Fruit fly (Drosophila melanogaster) whole organism, embryonic: ENCODE data around the gene CG10694.

Experiments
- ATbp ChIP-seq: fragments of 200-800 bp; sonication (Bioruptor generic); optimal IDR thresholded peaks from 2 replicates; lab custom pipeline; 2017; ENCODE audit warnings: missing biosample characterization, mild to moderate bottlenecking, missing genetic modification characterization, missing genetic modification reagents
- Bdp1 ChIP-seq: fragments of 200-800 bp; sonication (Bioruptor generic); optimal IDR thresholded peaks from 3 replicates; lab custom pipeline; 2016; ENCODE audit warnings: missing biosample characterization, missing genetic modification characterization
- Blimp-1 ChIP-seq: fragments of 200-800 bp; sonication (Bioruptor generic); optimal IDR thresholded peaks from 3 replicates; lab custom pipeline; 2018; ENCODE audit warnings: missing biosample characterization, missing genetic modification characterization, mild to moderate bottlenecking, moderate library complexity, missing genetic modification reagents
- BtbVII ChIP-seq: fragments of 200-800 bp; sonication (Bioruptor generic); optimal IDR thresholded peaks from 3 replicates; lab custom pipeline; 2017; ENCODE audit warnings: missing biosample characterization, mild to moderate bottlenecking, missing genetic modification characterization
- CG10209 ChIP-seq: fragments of 200-800 bp; sonication (Bioruptor generic); optimal IDR thresholded peaks from 3 replicates; lab custom pipeline; 2017; ENCODE audit warnings: missing biosample characterization, mild to moderate bottlenecking, missing genetic modification characterization, missing genetic modification reagents
- CG1024 ChIP-seq: fragments of 200-800 bp; sonication (Bioruptor generic); IDR thresholded peaks from 2 replicates; pipeline ENCODE4 v1.3.6; 2022; ENCODE audit warnings: missing biosample characterization, missing genetic modification characterization
- CG10654 ChIP-seq: fragments of 200-800 bp; sonication (Bioruptor generic); optimal IDR thresholded peaks from 2 replicates; lab custom pipeline; 2016; ENCODE audit warnings: missing biosample characterization, missing genetic modification characterization
- CG12744 ChIP-seq: fragments of 200-800 bp; sonication (Bioruptor generic); optimal IDR thresholded peaks from 2 replicates; lab custom pipeline; 2016; ENCODE audit warnings: missing biosample characterization, missing genetic modification characterization
- CG13123 ChIP-seq: fragments of 200-800 bp; sonication (Bioruptor generic); optimal IDR thresholded peaks from 2 replicates; lab custom pipeline; 2016; ENCODE audit warnings: missing biosample characterization, missing genetic modification characterization
- CG13624 ChIP-seq: fragments of 200-800 bp; sonication (Bioruptor generic); optimal IDR thresholded peaks from 2 replicates; lab custom pipeline; 2016; ENCODE audit warnings: missing biosample characterization, missing genetic modification characterization
- CG14050 ChIP-seq: fragments of 200-800 bp; sonication (Bioruptor generic); IDR thresholded peaks from 3 replicates; pipeline ENCODE4 v1.3.6; 2022; ENCODE audit warnings: missing biosample characterization, missing genetic modification characterization
- CG15601 ChIP-seq: fragments of 200-800 bp; sonication (Bioruptor generic); optimal IDR thresholded peaks from 3 replicates; lab custom pipeline; 2019; ENCODE audit warnings: missing biosample characterization, mild to moderate bottlenecking, missing genetic modification characterization, moderate library complexity
- CG1603 ChIP-seq: fragments of 200-800 bp; sonication (Bioruptor generic); optimal IDR thresholded peaks from 2 replicates; lab custom pipeline; 2019; ENCODE audit warnings: missing biosample characterization, mild to moderate bottlenecking, missing genetic modification characterization, moderate library complexity
- CG17912 ChIP-seq: fragments of 200-800 bp; sonication (Bioruptor generic); optimal IDR thresholded peaks from 2 replicates; lab custom pipeline; 2018; ENCODE audit warnings: missing biosample characterization, mild to moderate bottlenecking, missing genetic modification characterization
- CG2199 ChIP-seq: fragments of 200-800 bp; sonication (Bioruptor generic); IDR thresholded peaks from 3 replicates; pipeline ENCODE4 v1.3.6; 2022; ENCODE audit warnings: missing biosample characterization, missing genetic modification characterization
- CG3065 ChIP-seq: fragments of 200-800 bp; sonication (Bioruptor generic); optimal IDR thresholded peaks from 2 replicates; lab custom pipeline; 2016; ENCODE audit warnings: missing biosample characterization, missing genetic modification characterization
- CG6683 ChIP-seq: fragments of 200-800 bp; sonication (Bioruptor generic); optimal IDR thresholded peaks from 2 replicates; lab custom pipeline; 2017; ENCODE audit warnings: missing biosample characterization, mild to moderate bottlenecking, missing genetic modification characterization, missing genetic modification reagents
- CG8388 ChIP-seq: fragments of 200-800 bp; sonication (Bioruptor generic); optimal IDR thresholded peaks from 2 replicates; lab custom pipeline; 2019; ENCODE audit warnings: missing biosample characterization, mild to moderate bottlenecking, missing genetic modification characterization, moderate library complexity
- CG9797 ChIP-seq: fragments of 200-800 bp; sonication (Bioruptor generic); optimal IDR thresholded peaks from 3 replicates; lab custom pipeline; 2018; ENCODE audit warnings: missing biosample characterization, mild to moderate bottlenecking, missing genetic modification characterization
- Dbx ChIP-seq: fragments of 200-800 bp; sonication (Bioruptor generic); IDR thresholded peaks from 3 replicates; pipeline ENCODE4 v1.3.6; 2022; ENCODE audit warnings: missing biosample characterization, missing genetic modification characterization
- Dek ChIP-seq: fragments of 200-800 bp; sonication (Bioruptor generic); optimal IDR thresholded peaks from 3 replicates; lab custom pipeline; 2019; ENCODE audit warnings: missing biosample characterization, mild to moderate bottlenecking, missing genetic modification characterization, moderate library complexity
- Dip2 ChIP-seq: fragments of 200-800 bp; sonication (Bioruptor generic); IDR thresholded peaks from 2 replicates; pipeline ENCODE4 v1.3.6; 2022; ENCODE audit warnings: missing biosample characterization, missing genetic modification characterization
- Dll ChIP-seq: fragments of 200-800 bp; sonication (Bioruptor generic); IDR thresholded peaks from 4 replicates; pipeline ENCODE4 v1.3.6; 2022; ENCODE audit warnings: missing biosample characterization, missing genetic modification characterization; ENCODE audit not compliant: partially characterized antibody
- Gug ChIP-seq: fragments of 200-800 bp; sonication (Bioruptor generic); IDR thresholded peaks from 4 replicates; pipeline ENCODE4 v1.3.6; 2022; ENCODE audit warnings: missing biosample characterization, missing genetic modification characterization
- Hr39 ChIP-seq: fragments of >200 bp; optimal IDR thresholded peaks from 2 replicates; lab custom pipeline; 2017
- Mrtf ChIP-seq: fragments of 200-800 bp; sonication (Bioruptor generic); IDR thresholded peaks from 3 replicates; pipeline ENCODE4 v1.3.6; 2022; ENCODE audit warnings: missing biosample characterization, missing genetic modification characterization
- PHDP ChIP-seq: fragments of 200-800 bp; sonication (Bioruptor generic); optimal IDR thresholded peaks from 3 replicates; lab custom pipeline; 2018; ENCODE audit warnings: missing biosample characterization, mild to moderate bottlenecking, missing genetic modification characterization, moderate library complexity
- Sin3A ChIP-seq: fragments of >200 bp; optimal IDR thresholded peaks from 2 replicates; lab custom pipeline; 2018
- Xbp1 ChIP-seq: fragments of 200-800 bp; sonication (Bioruptor generic); optimal IDR thresholded peaks from 3 replicates; lab custom pipeline; 2016; ENCODE audit warnings: missing biosample characterization, mild to moderate bottlenecking, missing genetic modification characterization
- cad ChIP-seq: fragments of >200 bp; optimal IDR thresholded peaks from 2 replicates; lab custom pipeline; 2017; ENCODE audit warnings: missing biosample characterization, missing genetic modification characterization
- crc ChIP-seq: fragments of 200-800 bp; sonication (Bioruptor generic); optimal IDR thresholded peaks from 2 replicates; lab custom pipeline; 2016; ENCODE audit warnings: missing biosample characterization, missing genetic modification characterization
- cwo ChIP-seq: fragments of 200-800 bp; sonication (Bioruptor generic); optimal IDR thresholded peaks from 3 replicates; lab custom pipeline; 2017; ENCODE audit warnings: missing biosample characterization, missing genetic modification characterization, mild to moderate bottlenecking, moderate library complexity, missing genetic modification reagents
- dimm ChIP-seq: fragments of 200-800 bp; sonication (Bioruptor generic); IDR thresholded peaks from 2 replicates; pipeline ENCODE4 v1.3.6; 2022; ENCODE audit warnings: missing biosample characterization, missing genetic modification characterization
- disco-r ChIP-seq: fragments of 200-800 bp; sonication (Bioruptor generic); optimal IDR thresholded peaks from 2 replicates; lab custom pipeline; 2016; ENCODE audit warnings: missing biosample characterization, missing genetic modification characterization
- dmrt11E ChIP-seq: fragments of 200-800 bp; sonication (Bioruptor generic); optimal IDR thresholded peaks from 3 replicates; lab custom pipeline; 2018; ENCODE audit warnings: missing biosample characterization, mild to moderate bottlenecking, missing genetic modification characterization, moderate library complexity
- emc ChIP-seq: fragments of 200-800 bp; sonication (Bioruptor generic); optimal IDR thresholded peaks from 2 replicates; lab custom pipeline; 2016; ENCODE audit warnings: missing biosample characterization, missing genetic modification characterization
- gsb ChIP-seq: fragments of 200-800 bp; sonication (Bioruptor generic); IDR thresholded peaks from 2 replicates; pipeline ENCODE4 v1.3.6; 2022; ENCODE audit warnings: missing biosample characterization, missing genetic modification characterization
- ken ChIP-seq: fragments of 200-800 bp; sonication (Bioruptor generic); IDR thresholded peaks from 3 replicates; pipeline ENCODE4 v1.3.6; 2022; ENCODE audit warnings: missing biosample characterization, missing genetic modification characterization
- luna ChIP-seq: fragments of 200-800 bp; sonication (Bioruptor generic); optimal IDR thresholded peaks from 2 replicates; lab custom pipeline; 2016; ENCODE audit warnings: missing biosample characterization, missing genetic modification characterization
- mam ChIP-seq: fragments of 200-800 bp; sonication (Bioruptor generic); optimal IDR thresholded peaks from 3 replicates; lab custom pipeline; 2016; ENCODE audit warnings: missing biosample characterization, missing genetic modification characterization
- mld ChIP-seq: fragments of 200-800 bp; sonication (Bioruptor generic); IDR thresholded peaks from 3 replicates; pipeline ENCODE4 v1.3.6; 2022; ENCODE audit warnings: missing biosample characterization, missing genetic modification characterization; ENCODE audit not compliant: partially characterized antibody
- odd ChIP-seq: fragments of 200-800 bp; sonication (Bioruptor generic); optimal IDR thresholded peaks from 2 replicates; lab custom pipeline; 2017; ENCODE audit warnings: missing biosample characterization, mild to moderate bottlenecking, missing genetic modification characterization
- pb ChIP-seq: fragments of 200-800 bp; sonication (Bioruptor generic); optimal IDR thresholded peaks from 3 replicates; lab custom pipeline; 2016; ENCODE audit warnings: missing biosample characterization, missing genetic modification characterization
- pfk ChIP-seq: fragments of 200-800 bp; sonication (Bioruptor generic); optimal IDR thresholded peaks from 2 replicates; lab custom pipeline; 2018; ENCODE audit warnings: missing biosample characterization, mild to moderate bottlenecking, missing genetic modification characterization, moderate library complexity
- ranshi ChIP-seq: fragments of 200-800 bp; sonication (Bioruptor generic); IDR thresholded peaks from 2 replicates; pipeline ENCODE4 v1.3.6; 2022; ENCODE audit warnings: missing biosample characterization, missing genetic modification characterization
- seq ChIP-seq: fragments of 200-800 bp; sonication (Bioruptor generic); IDR thresholded peaks from 2 replicates; pipeline ENCODE4 v1.3.6; 2022; ENCODE audit warnings: missing biosample characterization, missing genetic modification characterization
- ttk ChIP-seq: fragments of 200-800 bp; sonication (Bioruptor generic); IDR thresholded peaks from 2 replicates; pipeline ENCODE4 v2.1.2; 2022; ENCODE audit warnings: missing biosample characterization, missing genetic modification characterization
- unpg ChIP-seq: fragments of 200-800 bp; sonication (Bioruptor generic); optimal IDR thresholded peaks from 3 replicates; lab custom pipeline; 2018; ENCODE audit warnings: missing biosample characterization, mild to moderate bottlenecking, missing genetic modification characterization, moderate library complexity
- z ChIP-seq: fragments of 200-800 bp; sonication (Bioruptor generic); IDR thresholded peaks from 3 replicates; pipeline ENCODE4 v1.3.6; 2022; ENCODE audit warnings: missing biosample characterization, missing genetic modification characterization

Gene CG10694

DNA sequence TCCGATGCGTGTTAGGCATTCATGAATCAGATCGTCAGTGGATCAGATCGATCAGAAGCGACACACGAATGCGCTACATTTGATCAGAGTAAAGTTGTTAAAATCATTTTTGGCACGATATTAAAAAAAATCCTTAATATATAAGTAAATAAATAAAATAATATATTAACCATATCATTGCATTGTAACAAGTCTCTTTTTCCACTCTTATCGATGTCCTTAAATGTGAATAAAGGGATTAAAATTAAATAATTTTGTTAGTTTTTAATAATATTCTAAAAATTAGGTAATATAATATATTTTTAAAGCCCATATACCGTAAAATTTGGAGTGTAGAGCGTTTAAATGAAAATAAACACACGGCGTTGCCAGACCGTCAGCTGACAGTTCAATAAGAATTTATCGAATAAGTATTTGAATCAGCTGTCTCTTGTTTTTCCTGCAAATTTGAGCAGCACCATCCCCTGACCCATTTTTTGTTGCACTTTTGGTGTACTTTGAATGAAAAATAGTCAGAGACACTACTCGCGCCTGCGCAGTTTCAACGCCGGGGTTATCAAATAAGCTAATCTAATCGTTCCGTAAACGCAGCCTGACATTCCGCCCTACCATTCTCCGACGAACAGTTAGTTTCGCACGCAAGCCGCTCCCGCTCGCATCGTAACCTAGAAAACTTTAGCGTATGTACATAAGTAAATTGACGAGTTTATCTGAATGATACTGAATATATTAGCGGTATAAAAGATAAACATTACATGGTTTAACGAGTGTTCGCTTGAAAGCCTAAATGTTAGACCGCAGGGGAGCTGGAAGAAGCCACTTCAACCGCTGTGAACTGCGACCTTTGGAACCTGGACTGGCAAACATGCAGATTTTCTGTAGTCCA lies 45.0 kb downstream of the CG10694 start, which contains the start of the genes p38a and CG6178 (continued):
- TF ChIP-seq pfk = peak; percentile 43
- peak; percentile 96 for TF ChIP-seq Blimp-1 (GFP tag; lab: Kevin White, UChicago)
- peak; percentile 77 for TF ChIP-seq CG3065 (GFP tag; lab: Kevin White, UChicago)
- peak; percentile 98 for TF ChIP-seq PHDP (tag; lab: Kevin White, UChicago)
- TF ChIP-seq Dek = peak; percentile 98
- TF ChIP-seq Hr39 (lab: Kevin White, UChicago) = no peak
- TF ChIP-seq gsb (GFP tag; lab: Robert Waterston, UW) = peak; percentile 93
- peak; percentile 95 for TF ChIP-seq CG10654
- TF ChIP-seq CG10209 = peak; percentile 98
- peak; percentile 49 for TF ChIP-seq emc (GFP tag; lab: Kevin White, UChicago)
- peak; percentile 95 for TF ChIP-seq CG15601 (tag; lab: Kevin White, UChicago)
- no peak for TF ChIP-seq mld (GFP tag; lab: Robert Waterston, UW)
- peak; percentile 95 for TF ChIP-seq dmrt11E (tag; lab: Kevin White, UChicago)
- TF ChIP-seq Mrtf = peak; percentile 95
- peak; percentile 95 for TF ChIP-seq ttk (GFP tag; lab: Robert Waterston, UW)
- TF ChIP-seq ranshi (GFP tag; lab: Robert Waterston, UW) = peak; percentile 97
- TF ChIP-seq crc (GFP tag; lab: Kevin White, UChicago) = no peak
- peak; percentile 96 for TF ChIP-seq seq (GFP tag; lab: Robert Waterston, UW)
- peak; percentile 94 for TF ChIP-seq ken
- TF ChIP-seq Bdp1 (GFP tag; lab: Kevin White, UChicago) = peak; percentile 33
- TF ChIP-seq pb = no peak
- TF ChIP-seq Xbp1 = peak; percentile 96
- TF ChIP-seq Gug (GFP tag; lab: Robert Waterston, UW) = peak; percentile 95
- TF ChIP-seq ATbp (GFP tag; lab: Kevin White, UChicago) = peak; percentile 93
- TF ChIP-seq CG1024 (GFP tag; lab: Robert Waterston, UW) = peak; percentile 83
- TF ChIP-seq Dll (GFP tag; lab: Robert Waterston, UW) = no peak
- TF ChIP-seq mam (GFP tag; lab: Kevin White, UChicago) = peak; percentile 72
- peak; percentile 96 for TF ChIP-seq CG14050 (GFP tag; lab: Robert Waterston, UW)
- peak; percentile 56 for TF ChIP-seq Dip2
- peak; percentile 96 for TF ChIP-seq cwo (GFP tag; lab: Kevin White, UChicago)
- TF ChIP-seq disco-r = no peak
- peak; percentile 88 for TF ChIP-seq dimm (GFP tag; lab: Robert Waterston, UW)
- TF ChIP-seq BtbVII (GFP tag; lab: Kevin White, UChicago) = peak; percentile 96
- peak; percentile 95 for TF ChIP-seq CG6683 (GFP tag; lab: Kevin White, UChicago)
- peak; percentile 42 for TF ChIP-seq CG1603 (tag; lab: Kevin White, UChicago)
- TF ChIP-seq CG13624 (GFP tag; lab: Kevin White, UChicago) = peak; percentile 56
- peak; percentile 97 for TF ChIP-seq CG8388 (GFP tag; lab: Kevin White, UChicago)
- peak; percentile 7 for TF ChIP-seq CG9797 (GFP tag; lab: Kevin White, UChicago)
- no peak for TF ChIP-seq luna
- peak; percentile 80 for TF ChIP-seq CG13123
- TF ChIP-seq Sin3A (lab: Kevin White, UChicago) = peak; percentile 5
- peak; percentile 92 for TF ChIP-seq CG2199 (GFP tag; lab: Robert Waterston, UW)
- no peak for TF ChIP-seq CG12744 (GFP tag; lab: Kevin White, UChicago)
- TF ChIP-seq odd (GFP tag; lab: Kevin White, UChicago) = peak; percentile 96
- TF ChIP-seq cad (GFP tag; lab: Kevin White, UChicago) = no peak
- TF ChIP-seq Dbx (GFP tag; lab: Robert Waterston, UW) = peak; percentile 96
- TF ChIP-seq z (GFP tag; lab: Robert Waterston, UW) = peak; percentile 43; the same call in 1 of the 3 replicates
- peak; percentile 96 for TF ChIP-seq unpg (GFP tag; lab: Kevin White, UChicago)
- TF ChIP-seq CG17912 (GFP tag; lab: Kevin White, UChicago) = peak; percentile 91
